Worm (Caenorhabditis elegans) whole organism, young adult: ENCODE results near the gene lro-1.
A peak's percentile ranks its signal among the peaks of the same experiment; 100 is the strongest.

Experiments
- B0019.2 ChIP-seq: fragments of 200-800 bp; sonication (Bioruptor generic); conservative IDR thresholded peaks from 2 replicates; pipeline ENCODE4 v1.3.6; 2022; ENCODE audit warnings: missing genetic modification reagents, missing genetic modification characterization, missing compliant biosample characterization
- B0261.1 ChIP-seq: sonication (generic microtip); optimal IDR thresholded peaks from 2 replicates; lab custom pipeline; 2016; ENCODE audit warnings: mild to moderate bottlenecking, missing genetic modification characterization, moderate library complexity, missing compliant biosample characterization
- B0336.3 ChIP-seq: fragments of 200-800 bp; sonication (Bioruptor generic); IDR thresholded peaks from 2 replicates; pipeline ENCODE4 v1.3.6; 2022; ENCODE audit warnings: missing genetic modification characterization, missing compliant biosample characterization
- F10E7.11 ChIP-seq: sonication (generic microtip); optimal IDR thresholded peaks from 2 replicates; lab custom pipeline; 2017; ENCODE audit warnings: mild to moderate bottlenecking, missing genetic modification characterization, moderate library complexity, missing compliant biosample characterization
- F22D6.2 ChIP-seq: sonication (generic microtip); optimal IDR thresholded peaks from 2 replicates; lab custom pipeline; 2016; ENCODE audit warnings: mild to moderate bottlenecking, missing genetic modification characterization, missing compliant biosample characterization
- F23B12.7 ChIP-seq: sonication (generic microtip); optimal IDR thresholded peaks from 2 replicates; lab custom pipeline; 2017; ENCODE audit warnings: missing genetic modification characterization, mild to moderate bottlenecking, missing compliant biosample characterization, antibody characterized with exemption, moderate library complexity; ENCODE audit not compliant: insufficient read depth
- F33H1.4 ChIP-seq: fragments of 200-800 bp; sonication (Bioruptor generic); IDR thresholded peaks from 2 replicates; pipeline ENCODE4 v1.3.6; 2022; ENCODE audit warnings: missing genetic modification reagents, missing genetic modification characterization, missing compliant biosample characterization
- F57C9.4 ChIP-seq: sonication (generic microtip); optimal IDR thresholded peaks from 2 replicates; lab custom pipeline; 2017; ENCODE audit warnings: mild to moderate bottlenecking, missing genetic modification characterization, missing compliant biosample characterization
- K11D2.4 ChIP-seq: fragments of 200-800 bp; sonication (Bioruptor generic); IDR thresholded peaks from 2 replicates; pipeline ENCODE4 v1.3.6; 2022; ENCODE audit warnings: missing genetic modification reagents, missing genetic modification characterization, missing compliant biosample characterization
- T26A5.8 ChIP-seq: sonication (generic microtip); optimal IDR thresholded peaks from 2 replicates; lab custom pipeline; 2016; ENCODE audit warnings: missing genetic modification characterization, missing compliant biosample characterization
- Y53F4B.3 ChIP-seq: fragments of 200-800 bp; sonication (Bioruptor generic); IDR thresholded peaks from 2 replicates; pipeline ENCODE4 v1.3.6; 2022; ENCODE audit warnings: missing genetic modification reagents, missing genetic modification characterization, missing compliant biosample characterization
- Y79H2A.3 ChIP-seq: fragments of 200-800 bp; sonication (Bioruptor generic); conservative IDR thresholded peaks from 2 replicates; pipeline ENCODE4 v1.3.6; 2022; ENCODE audit warnings: missing genetic modification reagents, missing genetic modification characterization, missing compliant biosample characterization
- Y95B8A.8 ChIP-seq: fragments of 200-800 bp; sonication (Bioruptor generic); IDR thresholded peaks from 2 replicates; pipeline ENCODE4 v1.3.6; 2022; ENCODE audit warnings: missing genetic modification reagents, missing genetic modification characterization, missing compliant biosample characterization
- aptf-3 ChIP-seq: fragments of 200-800 bp; sonication (Bioruptor generic); IDR thresholded peaks from 2 replicates; pipeline ENCODE4 v1.3.6; 2022; ENCODE audit warnings: missing genetic modification characterization, missing compliant biosample characterization
- attf-3 ChIP-seq: fragments of 200-800 bp; sonication (Bioruptor generic); conservative IDR thresholded peaks from 2 replicates; pipeline ENCODE4 v1.3.6; 2022; ENCODE audit warnings: missing genetic modification reagents, missing genetic modification characterization, missing compliant biosample characterization
- ceh-100 ChIP-seq: fragments of 200-800 bp; sonication (Bioruptor generic); IDR thresholded peaks from 2 replicates; pipeline ENCODE4 v1.3.6; 2022; ENCODE audit warnings: missing genetic modification reagents, missing genetic modification characterization, missing compliant biosample characterization
- ceh-40 ChIP-seq: fragments of 200-800 bp; sonication (Bioruptor generic); IDR thresholded peaks from 2 replicates; pipeline ENCODE4 v1.3.6; 2022; ENCODE audit warnings: missing genetic modification characterization, missing compliant biosample characterization
- dox-1 ChIP-seq: fragments of 200-800 bp; sonication (Bioruptor generic); IDR thresholded peaks from 2 replicates; pipeline ENCODE4 v1.3.6; 2022; ENCODE audit warnings: missing genetic modification reagents, missing genetic modification characterization, missing compliant biosample characterization
- dpl-1 ChIP-seq: fragments of 150-350 bp; optimal IDR thresholded peaks from 2 replicates; lab custom pipeline; 2014; ENCODE audit warnings: missing biosample characterization, missing genetic modification reagents, missing genetic modification characterization
- efl-1 ChIP-seq: fragments of 150-350 bp; optimal IDR thresholded peaks from 2 replicates; lab custom pipeline; 2014; ENCODE audit warnings: missing biosample characterization, missing genetic modification reagents, missing genetic modification characterization
- gei-17 ChIP-seq: fragments of 200-800 bp; sonication (Bioruptor generic); optimal IDR thresholded peaks from 2 replicates; lab custom pipeline; 2018; ENCODE audit warnings: mild to moderate bottlenecking, missing genetic modification characterization, missing compliant biosample characterization
- hlh-26 ChIP-seq: fragments of 200-800 bp; sonication (Bioruptor generic); conservative IDR thresholded peaks from 2 replicates; pipeline ENCODE4 v1.3.6; 2022; ENCODE audit warnings: missing genetic modification reagents, missing genetic modification characterization, missing compliant biosample characterization
- hmg-20 ChIP-seq: fragments of 200-800 bp; sonication (Bioruptor generic); IDR thresholded peaks from 2 replicates; pipeline ENCODE4 v1.3.6; 2022; ENCODE audit warnings: missing genetic modification reagents, missing genetic modification characterization, missing compliant biosample characterization
- lag-1 ChIP-seq: fragments of 200-800 bp; sonication (Bioruptor generic); IDR thresholded peaks from 2 replicates; pipeline ENCODE4 v1.3.6; 2022; ENCODE audit warnings: missing genetic modification reagents, missing genetic modification characterization, missing compliant biosample characterization
- lin-40 ChIP-seq: sonication (generic microtip); optimal IDR thresholded peaks from 2 replicates; lab custom pipeline; 2016; ENCODE audit warnings: missing genetic modification characterization, mild to moderate bottlenecking, missing compliant biosample characterization, missing genotype, missing genetic modification reagents
- lin-54 ChIP-seq: fragments of 200-800 bp; sonication (Bioruptor generic); optimal IDR thresholded peaks from 2 replicates; lab custom pipeline; 2018; ENCODE audit warnings: mild to moderate bottlenecking, missing genetic modification characterization, missing compliant biosample characterization
- lir-1 ChIP-seq: fragments of 200-800 bp; sonication (Bioruptor generic); conservative IDR thresholded peaks from 2 replicates; pipeline ENCODE4 v1.3.6; 2022; ENCODE audit warnings: missing genetic modification reagents, missing genetic modification characterization, missing compliant biosample characterization
- lsl-1 ChIP-seq: fragments of 200-800 bp; sonication (Bioruptor generic); optimal IDR thresholded peaks from 2 replicates; lab custom pipeline; 2018; ENCODE audit warnings: mild to moderate bottlenecking, missing genetic modification characterization, moderate library complexity, missing compliant biosample characterization
- madf-10 ChIP-seq: sonication (generic microtip); optimal IDR thresholded peaks from 2 replicates; lab custom pipeline; 2016; ENCODE audit warnings: mild to moderate bottlenecking, missing genetic modification characterization, missing compliant biosample characterization
- madf-8 ChIP-seq: fragments of 200-800 bp; sonication (Bioruptor generic); conservative IDR thresholded peaks from 2 replicates; pipeline ENCODE4 v1.3.6; 2022; ENCODE audit warnings: missing genetic modification reagents, missing genetic modification characterization, missing compliant biosample characterization
- mel-28 ChIP-seq: sonication (generic microtip); optimal IDR thresholded peaks from 2 replicates; lab custom pipeline; 2016; ENCODE audit warnings: borderline replicate concordance, mild to moderate bottlenecking, missing genetic modification characterization, missing compliant biosample characterization
- mes-4 ChIP-seq: sonication (generic microtip); optimal IDR thresholded peaks from 2 replicates; lab custom pipeline; 2016; ENCODE audit warnings: missing genotype, missing genetic modification characterization, missing compliant biosample characterization
- nfya-1 ChIP-seq: sonication (generic microtip); optimal IDR thresholded peaks from 2 replicates; lab custom pipeline; 2017; ENCODE audit warnings: antibody characterized with exemption, missing compliant biosample characterization, missing genetic modification characterization, borderline replicate concordance; ENCODE audit not compliant: insufficient read depth
- nfyb-1 ChIP-seq: fragments of 200-800 bp; sonication (Bioruptor generic); IDR thresholded peaks from 2 replicates; pipeline ENCODE4 v1.3.6; 2022; ENCODE audit warnings: missing genetic modification reagents, missing genetic modification characterization, missing compliant biosample characterization
- nhr-27 ChIP-seq: fragments of 200-800 bp; sonication (Bioruptor generic); optimal IDR thresholded peaks from 2 replicates; lab custom pipeline; 2018; ENCODE audit warnings: mild to moderate bottlenecking, missing genetic modification characterization, moderate library complexity, missing compliant biosample characterization
- nhr-90 ChIP-seq: sonication (generic microtip); optimal IDR thresholded peaks from 2 replicates; lab custom pipeline; 2016; ENCODE audit warnings: missing genotype, mild to moderate bottlenecking, missing genetic modification characterization, missing compliant biosample characterization
- pha-4 ChIP-seq: fragments of 150-350 bp; sonication (generic microtip); optimal IDR thresholded peaks from 2 replicates; lab custom pipeline; 2014; ENCODE audit warnings: missing biosample characterization, missing genetic modification reagents, missing genetic modification characterization
- snpc-3.4 ChIP-seq: sonication (generic microtip); optimal IDR thresholded peaks from 2 replicates; lab custom pipeline; 2017; ENCODE audit warnings: missing genetic modification characterization, mild to moderate bottlenecking, missing compliant biosample characterization, antibody characterized with exemption, moderate library complexity, missing genotype, missing genetic modification reagents
- snpc-4 ChIP-seq, 5 experiments: fragments of 150-350 bp in 1 of 5; sonication (generic microtip) in 4 of 5; optimal IDR thresholded peaks; 2 replicates each; lab custom pipeline; 2014 to 2018; ENCODE audit warnings: missing genetic modification characterization in 5 of 5, missing biosample characterization in 3 of 5, antibody characterized with exemption in 2 of 5, mild to moderate bottlenecking in 2 of 5, missing compliant biosample characterization in 2 of 5, missing genotype in 2 of 5, moderate library complexity in 2 of 5, missing genetic modification reagents in 1 of 5
- sptf-2 ChIP-seq: fragments of 200-800 bp; sonication (Bioruptor generic); optimal IDR thresholded peaks from 2 replicates; lab custom pipeline; 2018; ENCODE audit warnings: mild to moderate bottlenecking, missing genetic modification characterization, missing compliant biosample characterization
- tbp1 ChIP-seq: fragments of 200-800 bp; sonication (Bioruptor generic); optimal IDR thresholded peaks from 2 replicates; lab custom pipeline; 2018; ENCODE audit warnings: mild to moderate bottlenecking, missing genetic modification characterization, missing compliant biosample characterization
- unc-130 ChIP-seq: sonication (generic microtip); optimal IDR thresholded peaks from 2 replicates; lab custom pipeline; 2016; ENCODE audit warnings: missing genetic modification reagents, missing genetic modification characterization, missing compliant biosample characterization
- unc-62 ChIP-seq: fragments of 150-350 bp; optimal IDR thresholded peaks from 2 replicates; lab custom pipeline; 2014; ENCODE audit warnings: missing biosample characterization, missing genetic modification reagents, missing genetic modification characterization
- zim-3 ChIP-seq: sonication (generic microtip); optimal IDR thresholded peaks from 2 replicates; lab custom pipeline; 2017; ENCODE audit warnings: mild to moderate bottlenecking, missing genetic modification characterization, moderate library complexity, missing compliant biosample characterization
- ztf-26 ChIP-seq: sonication (generic microtip); optimal IDR thresholded peaks from 2 replicates; lab custom pipeline; 2017; ENCODE audit warnings: missing genetic modification characterization, missing compliant biosample characterization
- ztf-28 ChIP-seq: fragments of 200-800 bp; sonication (Bioruptor generic); IDR thresholded peaks from 2 replicates; pipeline ENCODE4 v1.3.6; 2022; ENCODE audit warnings: missing genetic modification reagents, missing genetic modification characterization, missing compliant biosample characterization
- ztf-3 ChIP-seq: fragments of 200-800 bp; sonication (Bioruptor generic); optimal IDR thresholded peaks from 2 replicates; lab custom pipeline; 2018; ENCODE audit warnings: mild to moderate bottlenecking, missing genetic modification characterization, missing compliant biosample characterization
- ztf-6 ChIP-seq: fragments of 200-800 bp; sonication (Bioruptor generic); IDR thresholded peaks from 2 replicates; pipeline ENCODE4 v1.3.6; 2022; ENCODE audit warnings: missing genetic modification reagents, missing genetic modification characterization, missing compliant biosample characterization

The lro-1 gene

DNA sequence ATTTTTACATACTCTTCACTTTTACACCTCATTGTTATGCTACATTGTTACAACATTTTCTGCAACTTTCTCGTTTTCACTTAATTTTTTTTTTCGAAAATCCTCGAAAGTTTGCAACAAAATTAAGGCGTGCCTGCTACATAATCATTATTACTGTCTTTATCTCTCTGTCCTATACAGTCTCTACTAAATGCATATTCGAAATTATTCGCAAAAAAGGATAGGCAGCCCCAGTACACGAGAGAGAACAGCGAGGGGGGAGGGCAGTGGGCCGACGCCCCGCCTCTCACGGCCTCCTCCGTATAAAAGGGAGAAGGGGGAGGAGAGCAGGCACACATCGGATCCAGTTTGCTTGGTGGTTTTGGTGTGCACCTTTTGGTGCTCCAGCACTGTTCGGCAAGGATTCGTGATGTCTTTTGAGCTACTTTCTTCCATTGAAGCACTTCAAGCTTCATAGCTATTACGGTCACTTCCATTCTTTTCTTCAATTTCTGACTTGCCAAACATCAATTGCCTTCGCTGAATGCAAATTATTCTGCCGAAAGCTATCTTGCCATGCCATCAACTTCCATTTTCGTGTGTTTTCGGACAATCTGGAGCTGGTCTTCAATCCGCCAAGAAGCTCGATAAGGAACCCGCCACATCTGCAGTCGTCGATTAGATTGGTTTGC, 19.8 kb upstream of the lro-1 start (continued):
- TF ChIP-seq dox-1 (GFP tag; lab: Robert Waterston, UW), result peak; percentile 36; the same call in 1 of the 2 replicates
- TF ChIP-seq ztf-6 (GFP tag; lab: Robert Waterston, UW), result no peak
- TF ChIP-seq nfyb-1 (GFP tag; lab: Robert Waterston, UW), result 0 out of 2 replicates have a peak, but pooled peaks have one; percentile 61
- TF ChIP-seq lin-40 (tag; lab: Kevin White, UChicago), result peak; percentile 40
- no peak for TF ChIP-seq madf-8 (GFP tag; lab: Robert Waterston, UW)
- no peak for TF ChIP-seq Y79H2A.3
- no peak for TF ChIP-seq nfya-1 (tag; lab: Kevin White, UChicago)
- TF ChIP-seq B0261.1 (tag; lab: Kevin White, UChicago), result no peak
- TF ChIP-seq F57C9.4, result peak; percentile 26
- no peak for TF ChIP-seq ceh-100
- TF ChIP-seq Y53F4B.3 (GFP tag; lab: Robert Waterston, UW), result no peak
- peak; percentile 9 for TF ChIP-seq ztf-3 (GFP tag; lab: Kevin White, UChicago)
- TF ChIP-seq lsl-1, result no peak
- TF ChIP-seq B0336.3, result no peak
- TF ChIP-seq F33H1.4 (GFP tag; lab: Robert Waterston, UW), result no peak
- peak; percentile 53 for TF ChIP-seq tbp1 (GFP tag; lab: Kevin White, UChicago)
- no peak for TF ChIP-seq hlh-26 (GFP tag; lab: Robert Waterston, UW)
- TF ChIP-seq lin-54 (GFP tag; lab: Kevin White, UChicago), result no peak
- TF ChIP-seq T26A5.8, result no peak
- no peak for TF ChIP-seq sptf-2 (GFP tag; lab: Kevin White, UChicago)
- no peak for TF ChIP-seq mes-4
- TF ChIP-seq aptf-3, result no peak
- TF ChIP-seq gei-17 (GFP tag; lab: Kevin White, UChicago), result peak; percentile 66
- TF ChIP-seq ztf-28 (GFP tag; lab: Robert Waterston, UW), result no peak
- TF ChIP-seq F23B12.7, result no peak
- no peak for TF ChIP-seq efl-1
- no peak; the same call in none of the 2 replicates for TF ChIP-seq hmg-20 (GFP tag; lab: Robert Waterston, UW)
- TF ChIP-seq ztf-26 (tag; lab: Kevin White, UChicago), result peak; percentile 54
- no peak for TF ChIP-seq F10E7.11 (tag; lab: Kevin White, UChicago)
- no peak for TF ChIP-seq madf-10 (tag; lab: Kevin White, UChicago)
- 0 out of 2 replicates have a peak, but pooled peaks have one; percentile 47 for TF ChIP-seq Y95B8A.8 (GFP tag; lab: Robert Waterston, UW)
- no peak for TF ChIP-seq snpc-4 (GFP tag; optimal IDR thresholded peaks at IDR 0.05; lab: Kevin White, UChicago)
- TF ChIP-seq snpc-4 (tag; optimal IDR thresholded peaks at IDR 0.05; lab: Kevin White, UChicago), result no peak
- TF ChIP-seq mel-28 (tag; lab: Kevin White, UChicago), result no peak
- TF ChIP-seq B0019.2 (GFP tag; lab: Robert Waterston, UW), result no peak
- no peak for TF ChIP-seq nhr-27 (tag; lab: Kevin White, UChicago)
- peak; percentile 45 for TF ChIP-seq zim-3
- no peak for TF ChIP-seq dpl-1 (GFP tag; lab: Kevin White, UChicago)
- no peak for TF ChIP-seq unc-130 (GFP tag; lab: Kevin White, UChicago)
- TF ChIP-seq lag-1 (GFP tag; lab: Robert Waterston, UW), result no peak
- no peak for TF ChIP-seq ceh-40 (GFP tag; lab: Robert Waterston, UW)
- TF ChIP-seq pha-4 (tag; lab: Kevin White, UChicago), result no peak
- no peak for TF ChIP-seq snpc-3.4
- no peak for TF ChIP-seq nhr-90 (tag; lab: Kevin White, UChicago)
- TF ChIP-seq lir-1 (GFP tag; lab: Robert Waterston, UW), result no peak
- peak; percentile 6 for TF ChIP-seq unc-62 (GFP tag; lab: Kevin White, UChicago)
- TF ChIP-seq F22D6.2, result no peak
- peak; percentile 48 for TF ChIP-seq K11D2.4
- no peak for TF ChIP-seq attf-3 (GFP tag; lab: Robert Waterston, UW)
